Fruit fly (Drosophila melanogaster): Measurements from ENCODE around the gene CG2698.

The CG2698 gene

dm6 chr3R:7962778-7963494, 38.4 kb upstream of the CG2698 start (continued):
- TF ChIP-seq gcm (GFP tag; optimal IDR thresholded peaks at IDR 0.05) = no peak
- TF ChIP-seq sug (tag; optimal IDR thresholded peaks at IDR 0.05) = no peak
- TF ChIP-seq gsb (GFP tag; IDR thresholded peaks at IDR 0.05) = no peak
- TF ChIP-seq gsb-n (tag; optimal IDR thresholded peaks at IDR 0.05) = peak; percentile 29
- no peak for TF ChIP-seq CG3995 (GFP tag; optimal IDR thresholded peaks at IDR 0.05)
- no peak for TF ChIP-seq Dbx (GFP tag; IDR thresholded peaks at IDR 0.05)
- peak; percentile 47 for TF ChIP-seq CG4360 (GFP tag; IDR thresholded peaks at IDR 0.05)
- peak; percentile 34 for TF ChIP-seq Six4 (GFP tag; optimal IDR thresholded peaks at IDR 0.05)
- TF ChIP-seq CG12769 (tag; optimal IDR thresholded peaks at IDR 0.05) = no peak
- no peak for TF ChIP-seq bbx (GFP tag; IDR thresholded peaks at IDR 0.05; ENCODE audit: partially characterized antibody)
- no peak for TF ChIP-seq ems (GFP tag; optimal IDR thresholded peaks at IDR 0.05)
- TF ChIP-seq CG17359 (tag; optimal IDR thresholded peaks at IDR 0.05) = no peak
- peak; percentile 29 for TF ChIP-seq kay (GFP tag; optimal IDR thresholded peaks at IDR 0.05)
- TF ChIP-seq CG4424 (GFP tag; optimal IDR thresholded peaks at IDR 0.05) = peak; percentile 76
- TF ChIP-seq CG9215 (GFP tag; IDR thresholded peaks at IDR 0.05) = no peak
- TF ChIP-seq maf-S (GFP tag; optimal IDR thresholded peaks at IDR 0.05) = no peak
- TF ChIP-seq BtbVII (GFP tag; optimal IDR thresholded peaks at IDR 0.05) = no peak
- peak; percentile 76 for TF ChIP-seq CG9437 (GFP tag; optimal IDR thresholded peaks at IDR 0.05)
- peak; percentile 45 for TF ChIP-seq sqz (GFP tag; optimal IDR thresholded peaks at IDR 0.05)
- TF ChIP-seq Nf-YC (tag; optimal IDR thresholded peaks at IDR 0.05) = peak; percentile 79
- peak; percentile 9 for TF ChIP-seq ewg (GFP tag; optimal IDR thresholded peaks at IDR 0.05)
- TF ChIP-seq BEAF-32 (GFP tag; optimal IDR thresholded peaks at IDR 0.05) = no peak
- TF ChIP-seq Hsf (GFP tag; optimal IDR thresholded peaks at IDR 0.05) = peak; percentile 29
- TF ChIP-seq ERR (GFP tag; optimal IDR thresholded peaks at IDR 0.05) = no peak
- TF ChIP-seq sens (GFP tag) = peak; percentile 92
- TF ChIP-seq HHEX (GFP tag; optimal IDR thresholded peaks at IDR 0.05) = no peak
- no peak for TF ChIP-seq CG11696 (GFP tag; IDR thresholded peaks at IDR 0.05)
- TF ChIP-seq Hmr (GFP tag; optimal IDR thresholded peaks at IDR 0.05) = no peak
- no peak for TF ChIP-seq zen2 (GFP tag; IDR thresholded peaks at IDR 0.05; ENCODE audit: partially characterized antibody)
- peak; percentile 19 for TF ChIP-seq CG8359 (GFP tag; optimal IDR thresholded peaks at IDR 0.05; ENCODE audit: borderline replicate concordance)
- TF ChIP-seq jumu (GFP tag; optimal IDR thresholded peaks at IDR 0.05) = no peak
- TF ChIP-seq repo (GFP tag; optimal IDR thresholded peaks at IDR 0.05) = no peak
- TF ChIP-seq CG11695 (GFP tag; IDR thresholded peaks at IDR 0.05) = no peak
- TF ChIP-seq Mes4 (GFP tag; optimal IDR thresholded peaks at IDR 0.05) = no peak
- peak; percentile 93 for TF ChIP-seq Nf-YB (GFP tag; optimal IDR thresholded peaks at IDR 0.05)
- peak; percentile 57; the same call in 1 of the 3 replicates for TF ChIP-seq zfh1 (GFP tag; IDR thresholded peaks at IDR 0.05)
- peak; percentile 78 for TF ChIP-seq CG14710 (tag; optimal IDR thresholded peaks at IDR 0.05)
- peak; percentile 63 for TF ChIP-seq CG3407 (GFP tag; optimal IDR thresholded peaks at IDR 0.05)
- TF ChIP-seq Dp (GFP tag; optimal IDR thresholded peaks at IDR 0.05) = no peak
- TF ChIP-seq CG13123 (GFP tag; optimal IDR thresholded peaks at IDR 0.05) = no peak
- no peak for TF ChIP-seq otp (GFP tag; IDR thresholded peaks at IDR 0.05)
- no peak for TF ChIP-seq CG13296 (GFP tag; optimal IDR thresholded peaks at IDR 0.05)
- no peak for TF ChIP-seq dimm (GFP tag; IDR thresholded peaks at IDR 0.05)
- 0 out of 2 replicates have a peak, but pooled peaks have one; percentile 5 for TF ChIP-seq ap (GFP tag; IDR thresholded peaks at IDR 0.05)
- TF ChIP-seq HLHmδ (GFP tag; optimal IDR thresholded peaks at IDR 0.05) = no peak
- peak; percentile 37; the same call in 2 of the 3 replicates for TF ChIP-seq row (GFP tag; IDR thresholded peaks at IDR 0.05)
- TF ChIP-seq nmo (GFP tag; optimal IDR thresholded peaks at IDR 0.05) = peak; percentile 81
- TF ChIP-seq br (optimal IDR thresholded peaks at IDR 0.05) = no peak
- no peak for TF ChIP-seq ftz-f1 (GFP tag; optimal IDR thresholded peaks at IDR 0.05)
- TF ChIP-seq hb (GFP tag; IDR thresholded peaks at IDR 0.05; ENCODE audit: partially characterized antibody) = 0 out of 3 replicates have a peak, but pooled peaks have one; percentile 10

Data from whole organism, embryonic.